Worm (Caenorhabditis elegans) whole organism, L3 larva: ENCODE measurements around the gene ceh-93.

Source experiments
- elt-2 ChIP-seq: sonication (generic microtip); optimal IDR thresholded peaks from 2 replicates; lab custom pipeline; 2016; ENCODE audit warnings: missing genetic modification reagents, mild to moderate bottlenecking, missing genetic modification characterization, missing compliant biosample characterization
- elt-3 ChIP-seq, 3 experiments: fragments of 150-350 bp in 1 of 3; sonication (generic microtip) in 2 of 3; optimal IDR thresholded peaks; 2 replicates in 2 of 3; 4 replicates in 1 of 3; lab custom pipeline; 2014 to 2017; ENCODE audit warnings: missing biosample characterization in 3 of 3, missing genetic modification characterization in 3 of 3
- nhr-25 ChIP-seq: sonication (generic microtip); optimal IDR thresholded peaks from 2 replicates; lab custom pipeline; 2017; ENCODE audit warnings: missing biosample characterization, missing genetic modification characterization
- sea-2 ChIP-seq: fragments of 150-350 bp; sonication (generic microtip); optimal IDR thresholded peaks from 4 replicates; lab custom pipeline; 2014; ENCODE audit warnings: missing biosample characterization, missing genetic modification reagents, missing genetic modification characterization

ce11 chrX:410073-410572, 21.5 kb upstream of the ceh-93 start:
- no peak for TF ChIP-seq sea-2 (GFP tag; lab: Kevin White, UChicago)
- TF ChIP-seq elt-3 (tag; optimal IDR thresholded peaks at IDR 0.05; lab: Kevin White, UChicago): peak in 2 of 3 experiments; percentile 26 to 53
- TF ChIP-seq elt-2: peak; percentile 72
- peak; percentile 90 for TF ChIP-seq nhr-25 (tag; lab: Kevin White, UChicago)
